Fruit fly (Drosophila melanogaster) whole organism, embryonic: ENCODE measurements around the gene Tom70.

Experiments used
- Atf-2 ChIP-seq: fragments of 200-800 bp; sonication (Bioruptor generic); optimal IDR thresholded peaks from 2 replicates; lab custom pipeline; 2016; ENCODE audit warnings: missing biosample characterization, missing genetic modification characterization
- Atf3 ChIP-seq: fragments of 200-800 bp; sonication (Bioruptor generic); optimal IDR thresholded peaks from 3 replicates; lab custom pipeline; 2016; ENCODE audit warnings: missing biosample characterization, missing genetic modification characterization
- BtbVII ChIP-seq: fragments of 200-800 bp; sonication (Bioruptor generic); optimal IDR thresholded peaks from 3 replicates; lab custom pipeline; 2017; ENCODE audit warnings: missing biosample characterization, mild to moderate bottlenecking, missing genetic modification characterization
- CG1024 ChIP-seq: fragments of 200-800 bp; sonication (Bioruptor generic); IDR thresholded peaks from 2 replicates; pipeline ENCODE4 v1.3.6; 2022; ENCODE audit warnings: missing biosample characterization, missing genetic modification characterization
- CG10543 ChIP-seq: fragments of 200-800 bp; sonication (Bioruptor generic); optimal IDR thresholded peaks from 3 replicates; lab custom pipeline; 2017; ENCODE audit warnings: missing biosample characterization, mild to moderate bottlenecking, missing genetic modification characterization, moderate library complexity
- CG11456 ChIP-seq: fragments of 200-800 bp; sonication (Bioruptor generic); IDR thresholded peaks from 3 replicates; pipeline ENCODE4 v1.3.6; 2022; ENCODE audit warnings: missing biosample characterization, missing genetic modification characterization
- CG11696 ChIP-seq: fragments of 200-800 bp; sonication (Bioruptor generic); IDR thresholded peaks from 2 replicates; pipeline ENCODE4 v1.3.6; 2022; ENCODE audit warnings: missing biosample characterization, missing genetic modification characterization
- CG12071 ChIP-seq: fragments of 200-800 bp; sonication (Bioruptor generic); optimal IDR thresholded peaks from 3 replicates; lab custom pipeline; 2018; ENCODE audit warnings: missing biosample characterization, mild to moderate bottlenecking, missing genetic modification characterization
- CG12219 ChIP-seq: fragments of 200-800 bp; sonication (Bioruptor generic); optimal IDR thresholded peaks from 3 replicates; lab custom pipeline; 2018; ENCODE audit warnings: missing biosample characterization, mild to moderate bottlenecking, missing genetic modification characterization
- CG13123 ChIP-seq: fragments of 200-800 bp; sonication (Bioruptor generic); optimal IDR thresholded peaks from 2 replicates; lab custom pipeline; 2016; ENCODE audit warnings: missing biosample characterization, missing genetic modification characterization
- CG13624 ChIP-seq: fragments of 200-800 bp; sonication (Bioruptor generic); optimal IDR thresholded peaks from 2 replicates; lab custom pipeline; 2016; ENCODE audit warnings: missing biosample characterization, missing genetic modification characterization
- CG14965 ChIP-seq: fragments of 200-800 bp; sonication (Bioruptor generic); optimal IDR thresholded peaks from 2 replicates; lab custom pipeline; 2016; ENCODE audit warnings: missing biosample characterization, missing genetic modification characterization, borderline replicate concordance
- CG1529 ChIP-seq: fragments of 200-800 bp; sonication (Bioruptor generic); optimal IDR thresholded peaks from 3 replicates; lab custom pipeline; 2018; ENCODE audit warnings: missing biosample characterization, missing genetic modification characterization
- CG16815 ChIP-seq: fragments of 200-800 bp; sonication (Bioruptor generic); optimal IDR thresholded peaks from 3 replicates; lab custom pipeline; 2017; ENCODE audit warnings: missing biosample characterization, mild to moderate bottlenecking, missing genetic modification characterization
- CG18619 ChIP-seq: fragments of 200-800 bp; sonication (Bioruptor generic); optimal IDR thresholded peaks from 3 replicates; lab custom pipeline; 2017; ENCODE audit warnings: missing biosample characterization, mild to moderate bottlenecking, missing genetic modification characterization
- CG31224 ChIP-seq: fragments of 200-800 bp; sonication (Bioruptor generic); IDR thresholded peaks from 2 replicates; pipeline ENCODE4 v1.3.6; 2022; ENCODE audit warnings: missing biosample characterization, missing genetic modification characterization
- CG3281 ChIP-seq: fragments of 200-800 bp; sonication (Bioruptor generic); optimal IDR thresholded peaks from 3 replicates; lab custom pipeline; 2017; ENCODE audit warnings: missing biosample characterization, mild to moderate bottlenecking, missing genetic modification characterization
- CG4854 ChIP-seq: fragments of 200-800 bp; sonication (Bioruptor generic); optimal IDR thresholded peaks from 2 replicates; lab custom pipeline; 2016; ENCODE audit warnings: missing biosample characterization, missing genetic modification characterization, inconsistent platforms
- CG7987 ChIP-seq: fragments of 200-800 bp; sonication (Bioruptor generic); optimal IDR thresholded peaks from 2 replicates; lab custom pipeline; 2018; ENCODE audit warnings: missing biosample characterization, mild to moderate bottlenecking, missing genetic modification characterization, moderate library complexity
- CG8089 ChIP-seq: fragments of 200-800 bp; sonication (Bioruptor generic); optimal IDR thresholded peaks from 3 replicates; lab custom pipeline; 2016; ENCODE audit warnings: missing biosample characterization, missing genetic modification characterization
- CG8281 ChIP-seq: fragments of 200-800 bp; sonication (Bioruptor generic); optimal IDR thresholded peaks from 2 replicates; lab custom pipeline; 2018; ENCODE audit warnings: missing biosample characterization, mild to moderate bottlenecking, missing genetic modification characterization, moderate library complexity
- Ets97D ChIP-seq: fragments of 200-800 bp; sonication (Bioruptor generic); optimal IDR thresholded peaks from 3 replicates; lab custom pipeline; 2016; ENCODE audit warnings: missing biosample characterization, missing genetic modification characterization
- Fer1 ChIP-seq: fragments of 200-800 bp; sonication (Bioruptor generic); optimal IDR thresholded peaks from 2 replicates; lab custom pipeline; 2017; ENCODE audit warnings: missing biosample characterization, mild to moderate bottlenecking, missing genetic modification characterization
- Fer2 ChIP-seq: fragments of 200-800 bp; sonication (Bioruptor generic); optimal IDR thresholded peaks from 2 replicates; lab custom pipeline; 2018; ENCODE audit warnings: missing biosample characterization, mild to moderate bottlenecking, missing genetic modification characterization, moderate library complexity
- Hey ChIP-seq: fragments of 200-800 bp; sonication (Bioruptor generic); optimal IDR thresholded peaks from 3 replicates; lab custom pipeline; 2018; ENCODE audit warnings: missing biosample characterization, mild to moderate bottlenecking, missing genetic modification characterization
- NfI ChIP-seq: fragments of 200-800 bp; sonication (Bioruptor generic); optimal IDR thresholded peaks from 3 replicates; lab custom pipeline; 2018; ENCODE audit warnings: missing biosample characterization, mild to moderate bottlenecking, missing genetic modification characterization, moderate library complexity
- Stat92E ChIP-seq, 3 experiments: fragments of >200 bp in 2 of 3; fragments of 200-800 bp in 1 of 3; sonication (Bioruptor generic) in 1 of 3; optimal IDR thresholded peaks; 2 replicates each; lab custom pipeline; 2017 to 2019; ENCODE audit warnings: missing biosample characterization in 3 of 3, missing genetic modification characterization in 3 of 3, mild to moderate bottlenecking in 1 of 3, moderate library complexity in 1 of 3
- Vsx1 ChIP-seq: fragments of 200-800 bp; sonication (Bioruptor generic); optimal IDR thresholded peaks from 2 replicates; lab custom pipeline; 2017; ENCODE audit warnings: missing biosample characterization, mild to moderate bottlenecking, missing genetic modification characterization, missing genetic modification reagents
- abd-A ChIP-seq: fragments of 200-800 bp; sonication (Bioruptor generic); optimal IDR thresholded peaks from 3 replicates; lab custom pipeline; 2019; ENCODE audit warnings: missing biosample characterization, mild to moderate bottlenecking, missing genetic modification characterization, moderate library complexity
- ash1 ChIP-seq: fragments of 200-800 bp; sonication (Bioruptor generic); optimal IDR thresholded peaks from 2 replicates; lab custom pipeline; 2018; ENCODE audit warnings: missing biosample characterization, mild to moderate bottlenecking, missing genetic modification characterization
- bcd ChIP-seq: fragments of 200-800 bp; sonication (Bioruptor generic); optimal IDR thresholded peaks from 2 replicates; lab custom pipeline; 2017; ENCODE audit warnings: missing biosample characterization, mild to moderate bottlenecking, missing genetic modification characterization
- bsh ChIP-seq, 2 experiments: fragments of 200-800 bp; sonication (Bioruptor generic); optimal IDR thresholded peaks; 2 replicates each; lab custom pipeline; 2017 to 2018; ENCODE audit warnings: mild to moderate bottlenecking in 2 of 2, missing biosample characterization in 2 of 2, missing genetic modification characterization in 2 of 2, moderate library complexity in 1 of 2
- corto ChIP-seq: fragments of 200-800 bp; sonication (Bioruptor generic); optimal IDR thresholded peaks from 2 replicates; lab custom pipeline; 2016; ENCODE audit warnings: missing biosample characterization, mild to moderate bottlenecking, missing genetic modification characterization, moderate library complexity
- crp ChIP-seq, 2 experiments: fragments of 200-800 bp; sonication (Bioruptor generic); optimal IDR thresholded peaks; 2 replicates in 1 of 2; 3 replicates in 1 of 2; lab custom pipeline; 2017; ENCODE audit warnings: missing biosample characterization in 2 of 2, missing genetic modification characterization in 2 of 2, mild to moderate bottlenecking in 1 of 2, moderate library complexity in 1 of 2
- dati ChIP-seq: fragments of 200-800 bp; sonication (Bioruptor generic); IDR thresholded peaks from 2 replicates; pipeline ENCODE4 v1.3.6; 2022; ENCODE audit warnings: missing biosample characterization, missing genetic modification characterization
- fd102C ChIP-seq: fragments of 200-800 bp; sonication (Bioruptor generic); optimal IDR thresholded peaks from 2 replicates; lab custom pipeline; 2018; ENCODE audit warnings: missing biosample characterization, mild to moderate bottlenecking, missing genetic modification characterization, moderate library complexity
- fd3F ChIP-seq: fragments of 200-800 bp; sonication (Bioruptor generic); optimal IDR thresholded peaks from 2 replicates; lab custom pipeline; 2018; ENCODE audit warnings: missing biosample characterization, mild to moderate bottlenecking, missing genetic modification characterization, moderate library complexity
- fru ChIP-seq: fragments of >200 bp; optimal IDR thresholded peaks from 2 replicates; lab custom pipeline; 2017
- hkb ChIP-seq, 2 experiments: fragments of 200-800 bp in 1 of 2; fragments of >200 bp in 1 of 2; sonication (Bioruptor generic) in 1 of 2; IDR thresholded peaks in 1 of 2; optimal IDR thresholded peaks in 1 of 2; 2 replicates each; pipeline versions ENCODE4 v1.3.6 to Lab custom; 2017 to 2022; ENCODE audit warnings: missing biosample characterization in 1 of 2, missing genetic modification characterization in 1 of 2
- otp ChIP-seq: fragments of 200-800 bp; sonication (Bioruptor generic); IDR thresholded peaks from 3 replicates; pipeline ENCODE4, ENCODE4 v1.3.6; 2022; ENCODE audit warnings: missing biosample characterization, missing genetic modification characterization
- pan ChIP-seq, 4 experiments: fragments of >200 bp in 3 of 4; fragments of 200-800 bp in 1 of 4; sonication (Bioruptor generic) in 1 of 4; optimal IDR thresholded peaks in 3 of 4; IDR thresholded peaks in 1 of 4; 2 replicates each; pipeline versions ENCODE4 v1.3.6 to Lab custom; 2017 to 2022; ENCODE audit warnings: missing biosample characterization in 2 of 4, missing genetic modification characterization in 2 of 4, mixed read lengths in 1 of 4
- prd ChIP-seq, 3 experiments: fragments of >200 bp in 2 of 3; fragments of 200-800 bp in 1 of 3; sonication (Bioruptor generic) in 1 of 3; optimal IDR thresholded peaks in 2 of 3; IDR thresholded peaks in 1 of 3; 2 replicates in 2 of 3; 3 replicates in 1 of 3; pipeline versions ENCODE4 v1.3.6 to Lab custom; 2017 to 2022; ENCODE audit warnings: missing biosample characterization in 1 of 3, missing genetic modification characterization in 1 of 3
- sr ChIP-seq: fragments of 200-800 bp; sonication (Bioruptor generic); IDR thresholded peaks from 3 replicates; pipeline ENCODE4 v1.3.6; 2022; ENCODE audit warnings: missing biosample characterization, missing genetic modification characterization
- stc ChIP-seq: fragments of 200-800 bp; sonication (Bioruptor generic); IDR thresholded peaks from 2 replicates; pipeline ENCODE4 v1.3.6; 2022; ENCODE audit warnings: missing biosample characterization, missing genetic modification characterization
- tup ChIP-seq: fragments of 200-800 bp; sonication (Bioruptor generic); optimal IDR thresholded peaks from 2 replicates; lab custom pipeline; 2016; ENCODE audit warnings: missing biosample characterization, mild to moderate bottlenecking, missing genetic modification characterization, moderate library complexity
- z ChIP-seq: fragments of 200-800 bp; sonication (Bioruptor generic); IDR thresholded peaks from 3 replicates; pipeline ENCODE4 v1.3.6; 2022; ENCODE audit warnings: missing biosample characterization, missing genetic modification characterization

Tom70 gene

DNA sequence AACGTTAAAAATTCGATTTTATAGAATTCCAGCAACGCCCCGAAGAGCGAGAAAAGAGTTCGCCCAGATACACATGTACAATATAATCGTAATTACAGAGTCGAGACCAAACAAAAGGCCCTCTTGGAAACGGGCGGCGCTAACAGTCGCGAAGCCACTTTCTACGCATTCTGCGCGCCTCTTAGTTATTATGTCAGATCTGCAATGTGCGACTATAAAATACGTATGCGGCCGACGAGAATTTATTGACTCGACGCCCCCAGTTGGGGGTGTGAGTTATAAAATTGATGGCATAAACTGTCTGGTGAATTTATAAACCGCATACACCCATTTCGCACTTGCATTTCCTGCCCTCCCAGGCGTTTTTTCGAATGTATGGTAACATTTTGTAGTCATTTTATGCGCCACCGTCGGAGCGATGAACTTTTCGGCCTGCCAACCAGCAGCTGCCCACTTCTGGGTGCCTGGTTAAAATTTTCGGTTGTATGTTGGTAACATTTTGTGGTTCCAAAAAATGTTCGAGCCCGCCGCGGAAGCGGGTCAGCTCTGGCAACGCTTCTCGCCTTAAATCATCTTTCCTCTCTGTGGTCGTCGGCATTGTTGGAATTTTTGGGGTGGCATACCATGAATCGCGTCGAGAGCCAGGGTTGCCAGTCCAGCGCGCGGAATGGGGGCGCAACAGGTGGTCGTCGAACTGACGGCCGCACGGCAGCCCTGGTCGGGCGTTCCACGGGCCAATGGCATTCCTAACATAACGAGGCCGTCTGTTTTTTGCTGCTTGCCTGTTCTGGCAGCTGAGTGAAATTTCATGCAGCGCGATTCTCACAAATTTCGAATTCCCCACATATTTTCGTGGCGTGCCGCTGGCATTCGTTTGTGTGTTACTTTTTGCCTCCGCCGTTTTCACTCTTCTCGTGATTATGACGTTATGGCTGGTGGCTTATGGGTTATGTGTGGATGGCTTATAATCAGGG is 26.3 kb downstream of the Tom70 start (continued):
- no peak for TF ChIP-seq CG31224 (GFP tag; lab: Robert Waterston, UW)
- no peak for TF ChIP-seq fru (lab: Kevin White, UChicago)
- TF ChIP-seq Atf3 (GFP tag; lab: Kevin White, UChicago) = peak; percentile 2
- TF ChIP-seq CG16815 (GFP tag; lab: Kevin White, UChicago) = peak; percentile 12
- no peak for TF ChIP-seq CG11456 (GFP tag; lab: Robert Waterston, UW)
- no peak for TF ChIP-seq pan (optimal IDR thresholded peaks at IDR 0.05; lab: Kevin White, UChicago)
- no peak for TF ChIP-seq pan (GFP tag; optimal IDR thresholded peaks at IDR 0.05 in 1 of 2, IDR thresholded peaks at IDR 0.05 in 1 of 2)
- TF ChIP-seq bcd (GFP tag; lab: Kevin White, UChicago) = peak; percentile 75
- peak; percentile 83 for TF ChIP-seq ash1
- TF ChIP-seq Vsx1 = peak; percentile 51
- TF ChIP-seq dati (GFP tag; lab: Robert Waterston, UW) = no peak
- peak; percentile 13 for TF ChIP-seq CG14965
- no peak for TF ChIP-seq corto (GFP tag; lab: Kevin White, UChicago)
- TF ChIP-seq prd (optimal IDR thresholded peaks at IDR 0.05; lab: Kevin White, UChicago) = no peak
- no peak for TF ChIP-seq prd (GFP tag; IDR thresholded peaks at IDR 0.05; lab: Robert Waterston, UW)
- peak in 1 of 2 experiments; percentile 52 for TF ChIP-seq crp (GFP tag; optimal IDR thresholded peaks at IDR 0.05; lab: Kevin White, UChicago)
- peak; percentile 26 to 63 for TF ChIP-seq bsh (GFP tag; optimal IDR thresholded peaks at IDR 0.05; lab: Kevin White, UChicago)
- no peak for TF ChIP-seq stc (GFP tag; lab: Robert Waterston, UW)
- peak; percentile 27 for TF ChIP-seq CG7987 (GFP tag; lab: Kevin White, UChicago)
- peak; percentile 24 for TF ChIP-seq tup
- TF ChIP-seq Fer1 (GFP tag; lab: Kevin White, UChicago) = peak; percentile 90
- peak; percentile 34 for TF ChIP-seq fd102C (GFP tag; lab: Kevin White, UChicago)
- peak; percentile 76 for TF ChIP-seq Ets97D (GFP tag; lab: Kevin White, UChicago)
- TF ChIP-seq sr (GFP tag; lab: Robert Waterston, UW) = no peak
- TF ChIP-seq CG3281 (GFP tag; lab: Kevin White, UChicago) = peak; percentile 62
- TF ChIP-seq CG8281 (tag; lab: Kevin White, UChicago) = peak; percentile 26
- TF ChIP-seq NfI (GFP tag; lab: Kevin White, UChicago) = peak; percentile 37
- TF ChIP-seq CG10543 (GFP tag; lab: Kevin White, UChicago) = peak; percentile 99
- TF ChIP-seq fd3F (GFP tag; lab: Kevin White, UChicago) = peak; percentile 32
- TF ChIP-seq Hey (tag; lab: Kevin White, UChicago) = peak; percentile 10
- TF ChIP-seq BtbVII (GFP tag; lab: Kevin White, UChicago) = peak; percentile 19
- peak; percentile 60 for TF ChIP-seq CG12219 (GFP tag; lab: Kevin White, UChicago)
- peak; percentile 58 for TF ChIP-seq hkb (optimal IDR thresholded peaks at IDR 0.05; lab: Kevin White, UChicago)
- TF ChIP-seq hkb (GFP tag; IDR thresholded peaks at IDR 0.05; lab: Robert Waterston, UW) = no peak
- TF ChIP-seq CG12071 (GFP tag; lab: Kevin White, UChicago) = peak; percentile 75
- peak; percentile 57 for TF ChIP-seq Atf-2 (GFP tag; lab: Kevin White, UChicago)
- no peak for TF ChIP-seq CG13123
- TF ChIP-seq abd-A = peak; percentile 100
- TF ChIP-seq CG4854 (GFP tag; lab: Kevin White, UChicago) = peak; percentile 62
- peak; percentile 23 for TF ChIP-seq Fer2 (tag; lab: Kevin White, UChicago)
- TF ChIP-seq CG1024 = no peak
- peak; percentile 42 for TF ChIP-seq CG1529 (GFP tag; lab: Kevin White, UChicago)
- no peak for TF ChIP-seq CG11696 (GFP tag; lab: Robert Waterston, UW)
- peak; percentile 56 for TF ChIP-seq CG8089
- peak; percentile 88 for TF ChIP-seq CG13624 (GFP tag; lab: Kevin White, UChicago)
- no peak for TF ChIP-seq otp (GFP tag; lab: Robert Waterston, UW)
- TF ChIP-seq z (GFP tag; lab: Robert Waterston, UW) = no peak
- TF ChIP-seq CG18619 (GFP tag; lab: Kevin White, UChicago) = peak; percentile 60
- peak in 1 of 3 experiments; percentile 74 for TF ChIP-seq Stat92E (GFP tag; optimal IDR thresholded peaks at IDR 0.05; lab: Kevin White, UChicago)
